Worm (Caenorhabditis elegans): Measurements from ENCODE around the gene F10E9.1.

- TF ChIP-seq nhr-76 (tag; optimal IDR thresholded peaks at IDR 0.05) (no peak), elt-1 (tag; optimal IDR thresholded peaks at IDR 0.05) (no peak), skn-1 (tag; optimal IDR thresholded peaks at IDR 0.05) (no peak), fos-1 (tag; optimal IDR thresholded peaks at IDR 0.05) (no peak)
Measured at ce11 chrIII:8281310-8281709, 41.7 kb upstream of the F10E9.1 start.
